Fruit fly (Drosophila melanogaster) whole organism, embryonic: ENCODE results near the gene CG33511.

Experiments
- Blimp-1 ChIP-seq: fragments of 200-800 bp; sonication (Bioruptor generic); optimal IDR thresholded peaks from 3 replicates; lab custom pipeline; 2018; ENCODE audit warnings: missing biosample characterization, missing genetic modification characterization, mild to moderate bottlenecking, moderate library complexity, missing genetic modification reagents
- BtbVII ChIP-seq: fragments of 200-800 bp; sonication (Bioruptor generic); optimal IDR thresholded peaks from 3 replicates; lab custom pipeline; 2017; ENCODE audit warnings: missing biosample characterization, mild to moderate bottlenecking, missing genetic modification characterization
- CG11723 ChIP-seq: fragments of 200-800 bp; sonication (Bioruptor generic); optimal IDR thresholded peaks from 2 replicates; lab custom pipeline; 2017; ENCODE audit warnings: missing biosample characterization, mild to moderate bottlenecking, missing genetic modification characterization
- CG12071 ChIP-seq: fragments of 200-800 bp; sonication (Bioruptor generic); optimal IDR thresholded peaks from 3 replicates; lab custom pipeline; 2018; ENCODE audit warnings: missing biosample characterization, mild to moderate bottlenecking, missing genetic modification characterization
- CG13123 ChIP-seq: fragments of 200-800 bp; sonication (Bioruptor generic); optimal IDR thresholded peaks from 2 replicates; lab custom pipeline; 2016; ENCODE audit warnings: missing biosample characterization, missing genetic modification characterization
- CG14050 ChIP-seq: fragments of 200-800 bp; sonication (Bioruptor generic); IDR thresholded peaks from 3 replicates; pipeline ENCODE4 v1.3.6; 2022; ENCODE audit warnings: missing biosample characterization, missing genetic modification characterization
- CG15269 ChIP-seq: fragments of 200-800 bp; sonication (Bioruptor generic); optimal IDR thresholded peaks from 2 replicates; lab custom pipeline; 2018; ENCODE audit warnings: missing biosample characterization, mild to moderate bottlenecking, missing genetic modification characterization, moderate library complexity
- CG17328 ChIP-seq: fragments of 200-800 bp; sonication (Bioruptor generic); IDR thresholded peaks from 2 replicates; pipeline ENCODE4 v1.3.6; 2022; ENCODE audit warnings: missing biosample characterization, missing genetic modification characterization
- CG17568 ChIP-seq: fragments of 200-800 bp; sonication (Bioruptor generic); optimal IDR thresholded peaks from 2 replicates; lab custom pipeline; 2018; ENCODE audit warnings: missing biosample characterization, mild to moderate bottlenecking, missing genetic modification characterization, moderate library complexity
- CG2199 ChIP-seq: fragments of 200-800 bp; sonication (Bioruptor generic); IDR thresholded peaks from 3 replicates; pipeline ENCODE4 v1.3.6; 2022; ENCODE audit warnings: missing biosample characterization, missing genetic modification characterization
- CG32772 ChIP-seq: fragments of 200-800 bp; sonication (Bioruptor generic); IDR thresholded peaks from 2 replicates; pipeline ENCODE4 v1.3.6; 2022; ENCODE audit warnings: missing biosample characterization, missing genetic modification characterization
- CG4617 ChIP-seq: fragments of 200-800 bp; sonication (Bioruptor generic); optimal IDR thresholded peaks from 3 replicates; lab custom pipeline; 2016; ENCODE audit warnings: missing biosample characterization, missing genetic modification characterization, borderline replicate concordance
- CG4854 ChIP-seq: fragments of 200-800 bp; sonication (Bioruptor generic); optimal IDR thresholded peaks from 2 replicates; lab custom pipeline; 2016; ENCODE audit warnings: missing biosample characterization, missing genetic modification characterization, inconsistent platforms
- CG6654 ChIP-seq: fragments of 200-800 bp; sonication (Bioruptor generic); optimal IDR thresholded peaks from 2 replicates; lab custom pipeline; 2017; ENCODE audit warnings: missing biosample characterization, mild to moderate bottlenecking, missing genetic modification characterization
- CG7928 ChIP-seq: fragments of 200-800 bp; sonication (Bioruptor generic); optimal IDR thresholded peaks from 2 replicates; lab custom pipeline; 2017; ENCODE audit warnings: missing biosample characterization, mild to moderate bottlenecking, missing genetic modification characterization
- CG8944 ChIP-seq: fragments of 200-800 bp; sonication (Bioruptor generic); optimal IDR thresholded peaks from 3 replicates; lab custom pipeline; 2016; ENCODE audit warnings: missing biosample characterization, missing genetic modification characterization
- CG9817 ChIP-seq: fragments of 200-800 bp; sonication (Bioruptor generic); optimal IDR thresholded peaks from 2 replicates; lab custom pipeline; 2018; ENCODE audit warnings: missing biosample characterization, mild to moderate bottlenecking, missing genetic modification characterization, moderate library complexity
- CTCF ChIP-seq: fragments of 200-800 bp; sonication (Bioruptor generic); optimal IDR thresholded peaks from 2 replicates; lab custom pipeline; 2017; ENCODE audit warnings: missing biosample characterization, mild to moderate bottlenecking, missing genetic modification characterization, moderate library complexity
- E2f2 ChIP-seq: fragments of 200-800 bp; sonication (Bioruptor generic); IDR thresholded peaks from 2 replicates; pipeline ENCODE4 v1.3.6; 2022; ENCODE audit warnings: missing biosample characterization, missing genetic modification characterization
- Ssrp ChIP-seq: fragments of 200-800 bp; sonication (Bioruptor generic); optimal IDR thresholded peaks from 2 replicates; lab custom pipeline; 2018; ENCODE audit warnings: missing biosample characterization, mild to moderate bottlenecking, missing genetic modification characterization, moderate library complexity
- Trl ChIP-seq, 3 experiments: fragments of >200 bp in 2 of 3; fragments of 200-800 bp in 1 of 3; sonication (Bioruptor generic) in 1 of 3; optimal IDR thresholded peaks; 2 replicates in 1 of 3; 3 replicates in 2 of 3; lab custom pipeline; 2016 to 2017; ENCODE audit warnings: missing biosample characterization in 1 of 3, missing genetic modification characterization in 1 of 3
- ac ChIP-seq: fragments of 200-800 bp; sonication (Bioruptor generic); optimal IDR thresholded peaks from 3 replicates; lab custom pipeline; 2017; ENCODE audit warnings: missing biosample characterization, mild to moderate bottlenecking, missing genetic modification characterization
- aop ChIP-seq: fragments of 200-800 bp; sonication (Bioruptor generic); IDR thresholded peaks from 2 replicates; pipeline ENCODE4 v1.3.6; 2022; ENCODE audit warnings: missing biosample characterization, missing genetic modification characterization
- ara ChIP-seq: fragments of 200-800 bp; sonication (Bioruptor generic); IDR thresholded peaks from 2 replicates; pipeline ENCODE4 v1.3.6; 2022; ENCODE audit warnings: missing biosample characterization, missing genetic modification characterization
- btn ChIP-seq: fragments of 200-800 bp; sonication (Bioruptor generic); optimal IDR thresholded peaks from 2 replicates; lab custom pipeline; 2016; ENCODE audit warnings: missing biosample characterization, missing genetic modification characterization
- cas ChIP-seq: fragments of 200-800 bp; sonication (Bioruptor generic); IDR thresholded peaks from 2 replicates; pipeline ENCODE4 v1.3.6; 2022; ENCODE audit warnings: missing biosample characterization, missing genetic modification characterization
- caup ChIP-seq: fragments of 200-800 bp; sonication (Bioruptor generic); optimal IDR thresholded peaks from 3 replicates; lab custom pipeline; 2017; ENCODE audit warnings: missing biosample characterization, mild to moderate bottlenecking, missing genetic modification characterization, moderate library complexity; ENCODE audit not compliant: severe bottlenecking
- dmrt99B ChIP-seq: fragments of 200-800 bp; sonication (Bioruptor generic); optimal IDR thresholded peaks from 2 replicates; lab custom pipeline; 2018; ENCODE audit warnings: missing biosample characterization, mild to moderate bottlenecking, missing genetic modification characterization, moderate library complexity
- dpn ChIP-seq, 2 experiments: fragments of 200-800 bp; sonication (Bioruptor generic); optimal IDR thresholded peaks; 3 replicates each; lab custom pipeline; 2016; ENCODE audit warnings: missing biosample characterization in 2 of 2, missing genetic modification characterization in 2 of 2
- ems ChIP-seq: fragments of 200-800 bp; sonication (Bioruptor generic); optimal IDR thresholded peaks from 3 replicates; lab custom pipeline; 2016; ENCODE audit warnings: missing biosample characterization, missing genetic modification characterization
- esg ChIP-seq: fragments of 200-800 bp; sonication (Bioruptor generic); conservative IDR thresholded peaks from 2 replicates; pipeline ENCODE4 v1.3.6; 2022; ENCODE audit warnings: missing biosample characterization, missing genetic modification characterization
- ewg ChIP-seq: fragments of 200-800 bp; sonication (Bioruptor generic); optimal IDR thresholded peaks from 3 replicates; lab custom pipeline; 2017; ENCODE audit warnings: mild to moderate bottlenecking, missing biosample characterization, missing genetic modification reagents, missing genetic modification characterization
- gro ChIP-seq: fragments of 200-800 bp; sonication (Bioruptor generic); optimal IDR thresholded peaks from 2 replicates; lab custom pipeline; 2016; ENCODE audit warnings: missing biosample characterization, missing genetic modification characterization
- gt ChIP-seq: fragments of 200-800 bp; sonication (Bioruptor generic); IDR thresholded peaks from 2 replicates; pipeline ENCODE4 v1.3.6; 2022; ENCODE audit warnings: missing biosample characterization, missing genetic modification characterization
- ham ChIP-seq: fragments of 200-800 bp; sonication (Bioruptor generic); IDR thresholded peaks from 2 replicates; pipeline ENCODE4 v1.3.6; 2022; ENCODE audit warnings: missing biosample characterization, missing genetic modification characterization
- her ChIP-seq: fragments of 200-800 bp; sonication (Bioruptor generic); optimal IDR thresholded peaks from 2 replicates; lab custom pipeline; 2016; ENCODE audit warnings: missing biosample characterization, missing genetic modification characterization
- inv ChIP-seq: fragments of 200-800 bp; sonication (Bioruptor generic); IDR thresholded peaks from 2 replicates; pipeline ENCODE4 v1.3.6; 2022; ENCODE audit warnings: missing biosample characterization, missing genetic modification characterization; ENCODE audit not compliant: partially characterized antibody
- lab ChIP-seq: fragments of 200-800 bp; sonication (Bioruptor generic); optimal IDR thresholded peaks from 3 replicates; lab custom pipeline; 2017; ENCODE audit warnings: missing biosample characterization, missing genetic modification characterization, mild to moderate bottlenecking, moderate library complexity, missing genetic modification reagents
- lov ChIP-seq, 2 experiments: fragments of 200-800 bp in 1 of 2; fragments of >200 bp in 1 of 2; sonication (Bioruptor generic) in 1 of 2; IDR thresholded peaks in 1 of 2; optimal IDR thresholded peaks in 1 of 2; 2 replicates in 1 of 2; 3 replicates in 1 of 2; pipeline versions ENCODE4 v1.3.6 to Lab custom; 2017 to 2022; ENCODE audit warnings: missing biosample characterization in 1 of 2, missing genetic modification characterization in 1 of 2
- onecut ChIP-seq: fragments of 200-800 bp; sonication (Bioruptor generic); IDR thresholded peaks from 2 replicates; pipeline ENCODE4 v1.3.6; 2022; ENCODE audit warnings: missing biosample characterization, missing genetic modification characterization
- p53 ChIP-seq: fragments of 200-800 bp; sonication (Bioruptor generic); optimal IDR thresholded peaks from 2 replicates; lab custom pipeline; 2016; ENCODE audit warnings: missing biosample characterization, missing genetic modification characterization
- sens-2 ChIP-seq: fragments of 200-800 bp; sonication (Bioruptor generic); IDR thresholded peaks from 2 replicates; pipeline ENCODE4 v1.3.6; 2022; ENCODE audit warnings: missing biosample characterization, missing genetic modification characterization
- sim ChIP-seq: fragments of 200-800 bp; sonication (Bioruptor generic); IDR thresholded peaks from 2 replicates; pipeline ENCODE4 v1.3.6; 2022; ENCODE audit warnings: missing biosample characterization, missing genetic modification characterization
- stc ChIP-seq: fragments of 200-800 bp; sonication (Bioruptor generic); IDR thresholded peaks from 2 replicates; pipeline ENCODE4 v1.3.6; 2022; ENCODE audit warnings: missing biosample characterization, missing genetic modification characterization
- tgo ChIP-seq: fragments of 200-800 bp; sonication (Bioruptor generic); IDR thresholded peaks from 3 replicates; pipeline ENCODE4 v1.3.6; 2022; ENCODE audit warnings: missing biosample characterization, missing genetic modification characterization
- trh ChIP-seq: fragments of 200-800 bp; sonication (Bioruptor generic); optimal IDR thresholded peaks from 2 replicates; lab custom pipeline; 2016; ENCODE audit warnings: missing biosample characterization, missing genetic modification characterization
- usp ChIP-seq: fragments of >200 bp; optimal IDR thresholded peaks from 2 replicates; lab custom pipeline; 2017; ENCODE audit warnings: missing biosample characterization, missing genetic modification characterization
- vvl ChIP-seq: fragments of 200-800 bp; sonication (Bioruptor generic); IDR thresholded peaks from 2 replicates; pipeline ENCODE4 v1.3.6; 2022; ENCODE audit warnings: missing biosample characterization, missing genetic modification characterization
- zen ChIP-seq: fragments of 200-800 bp; sonication (Bioruptor generic); optimal IDR thresholded peaks from 3 replicates; lab custom pipeline; 2018; ENCODE audit warnings: missing biosample characterization, mild to moderate bottlenecking, missing genetic modification characterization, moderate library complexity

Gene CG33511

DNA sequence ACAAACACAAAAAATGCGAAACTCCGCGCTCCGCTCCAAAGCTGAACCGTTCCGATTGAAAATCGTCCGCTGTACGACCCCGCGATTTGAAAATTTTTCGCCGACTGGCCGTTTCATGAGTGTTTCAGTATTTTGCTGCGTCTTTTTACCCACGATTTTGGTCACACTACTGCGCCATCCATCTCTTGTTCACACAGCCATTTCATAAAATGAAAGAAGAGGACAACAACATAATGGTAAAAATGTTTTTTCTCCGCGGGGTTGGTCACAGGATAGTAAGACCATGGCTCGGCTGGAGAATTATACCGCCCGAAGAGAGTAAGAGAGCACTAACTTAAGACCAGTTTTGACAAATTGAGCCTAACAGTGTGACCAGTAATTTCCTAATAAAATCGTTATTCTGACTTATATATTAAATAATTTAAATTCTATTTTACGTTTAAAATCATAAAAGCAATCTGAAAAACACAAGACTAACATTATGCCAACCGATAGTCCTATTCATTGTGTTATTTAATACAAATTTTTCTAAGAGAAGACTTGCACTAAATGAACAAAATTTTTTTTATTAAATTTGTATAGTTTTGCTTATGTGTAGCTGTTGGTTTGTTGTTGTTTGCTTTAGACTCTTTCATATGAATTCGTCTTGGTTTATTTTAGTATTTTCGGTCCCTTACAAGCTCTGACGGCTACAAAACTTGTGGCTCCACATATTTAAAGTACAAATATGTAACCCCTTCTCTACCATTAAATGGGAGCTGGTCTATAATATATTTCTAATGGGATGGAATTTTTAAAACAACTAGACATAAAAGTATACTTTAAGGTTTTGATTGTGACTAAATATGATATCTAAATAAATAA, 30.2 kb downstream of the CG33511 start, which contains the start of gene CG42238 (continued):
- peak; percentile 50 to 59 for TF ChIP-seq Trl (optimal IDR thresholded peaks at IDR 0.05; lab: Kevin White, UChicago)
- no peak for TF ChIP-seq Trl (GFP tag; optimal IDR thresholded peaks at IDR 0.05; lab: Kevin White, UChicago)
- no peak for TF ChIP-seq sim
- no peak for TF ChIP-seq CG6654 (GFP tag; lab: Kevin White, UChicago)
- no peak for TF ChIP-seq stc (GFP tag; lab: Robert Waterston, UW)
- no peak for TF ChIP-seq Blimp-1 (GFP tag; lab: Kevin White, UChicago)
- no peak for TF ChIP-seq zen (tag; lab: Kevin White, UChicago)
- TF ChIP-seq CG4617 (GFP tag; lab: Kevin White, UChicago) = no peak
- TF ChIP-seq ham (GFP tag; lab: Robert Waterston, UW) = no peak
- TF ChIP-seq onecut (GFP tag; lab: Robert Waterston, UW) = 0 out of 2 replicates have a peak, but pooled peaks have one; percentile 23
- TF ChIP-seq ewg (GFP tag; lab: Kevin White, UChicago) = no peak
- peak; percentile 61 for TF ChIP-seq vvl (GFP tag; lab: Robert Waterston, UW)
- no peak for TF ChIP-seq CG11723
- no peak for TF ChIP-seq usp
- no peak for TF ChIP-seq sens-2
- TF ChIP-seq CG32772 = peak; percentile 57
- no peak for TF ChIP-seq dmrt99B (tag; lab: Kevin White, UChicago)
- no peak for TF ChIP-seq ac (GFP tag; lab: Kevin White, UChicago)
- TF ChIP-seq aop (GFP tag; lab: Robert Waterston, UW) = no peak
- peak; percentile 17 for TF ChIP-seq Ssrp (tag; lab: Kevin White, UChicago)
- no peak for TF ChIP-seq CG8944
- TF ChIP-seq E2f2 (GFP tag; lab: Robert Waterston, UW) = peak; percentile 73
- no peak for TF ChIP-seq CG17568 (GFP tag; lab: Kevin White, UChicago)
- peak; percentile 34; the same call in 1 of the 3 replicates for TF ChIP-seq CG14050 (GFP tag; lab: Robert Waterston, UW)
- no peak for TF ChIP-seq CG12071
- TF ChIP-seq CG13123 (GFP tag; lab: Kevin White, UChicago) = no peak
- TF ChIP-seq cas (GFP tag; lab: Robert Waterston, UW) = no peak
- no peak for TF ChIP-seq ara (GFP tag; lab: Robert Waterston, UW)
- TF ChIP-seq CG17328 (GFP tag; lab: Robert Waterston, UW) = 0 out of 2 replicates have a peak, but pooled peaks have one; percentile 21
- no peak for TF ChIP-seq CTCF (GFP tag; lab: Kevin White, UChicago)
- TF ChIP-seq BtbVII (GFP tag; lab: Kevin White, UChicago) = no peak
- TF ChIP-seq btn = no peak
- TF ChIP-seq CG7928 (GFP tag; lab: Kevin White, UChicago) = no peak
- TF ChIP-seq trh (GFP tag; lab: Kevin White, UChicago) = no peak
- TF ChIP-seq esg (GFP tag; lab: Robert Waterston, UW) = no peak
- TF ChIP-seq CG9817 (tag; lab: Kevin White, UChicago) = no peak
- TF ChIP-seq CG4854 (GFP tag; lab: Kevin White, UChicago) = no peak
- no peak for TF ChIP-seq gro (GFP tag; lab: Kevin White, UChicago)
- no peak for TF ChIP-seq lov (optimal IDR thresholded peaks at IDR 0.05; lab: Kevin White, UChicago)
- TF ChIP-seq lov (GFP tag; IDR thresholded peaks at IDR 0.05; lab: Robert Waterston, UW) = 0 out of 3 replicates have a peak, but pooled peaks have one; percentile 50
- TF ChIP-seq CG15269 (tag; lab: Kevin White, UChicago) = no peak
- TF ChIP-seq CG2199 (GFP tag; lab: Robert Waterston, UW) = peak; percentile 76; the same call in 2 of the 3 replicates
- TF ChIP-seq gt (GFP tag; lab: Robert Waterston, UW) = no peak
- no peak for TF ChIP-seq inv (GFP tag; lab: Robert Waterston, UW)
- no peak; the same call in 2 of the 3 replicates for TF ChIP-seq tgo (GFP tag; lab: Robert Waterston, UW)
- TF ChIP-seq dpn (GFP tag; optimal IDR thresholded peaks at IDR 0.05; lab: Kevin White, UChicago) = no peak
- no peak for TF ChIP-seq lab (GFP tag; lab: Kevin White, UChicago)
- peak; percentile 41 for TF ChIP-seq her (GFP tag; lab: Kevin White, UChicago)
- no peak for TF ChIP-seq p53 (GFP tag; lab: Kevin White, UChicago)
- TF ChIP-seq ems (GFP tag; lab: Kevin White, UChicago) = no peak
- TF ChIP-seq caup (GFP tag; lab: Kevin White, UChicago) = no peak
